Fruit fly (Drosophila melanogaster): ENCODE measurements around the gene Dnali1.

Dnali1 gene

dm6 chr3R:11850917-11851897, 41.9 kb downstream of the Dnali1 start (continued):
- TF ChIP-seq CG9797 (GFP tag; optimal IDR thresholded peaks at IDR 0.05) (peak; percentile 4), CG6854 (GFP tag; optimal IDR thresholded peaks at IDR 0.05) (no peak), dimm (GFP tag; IDR thresholded peaks at IDR 0.05) (no peak), CG34376 (GFP tag; optimal IDR thresholded peaks at IDR 0.05) (no peak), pnt (GFP tag; optimal IDR thresholded peaks at IDR 0.05) (peak; percentile 83), shn (GFP tag; optimal IDR thresholded peaks at IDR 0.05) (peak; percentile 79), lilli (GFP tag; optimal IDR thresholded peaks at IDR 0.05) (peak; percentile 41), lbe (GFP tag; optimal IDR thresholded peaks at IDR 0.05) (no peak), wor (GFP tag; IDR thresholded peaks at IDR 0.05) (peak; percentile 71)

- TF ChIP-seq cato (GFP tag; optimal IDR thresholded peaks at IDR 0.05; ENCODE audit: borderline replicate concordance), result peak; percentile 76
- TF ChIP-seq hkb (optimal IDR thresholded peaks at IDR 0.05), result no peak
- peak; percentile 86 for TF ChIP-seq hkb (GFP tag; IDR thresholded peaks at IDR 0.05)
- TF ChIP-seq CG7963 (GFP tag; IDR thresholded peaks at IDR 0.05; ENCODE audit: partially characterized antibody), result no peak
- TF ChIP-seq CG3281 (GFP tag; optimal IDR thresholded peaks at IDR 0.05), result peak; percentile 26
- peak; percentile 73 for TF ChIP-seq CG9727 (GFP tag; optimal IDR thresholded peaks at IDR 0.05)
- peak; percentile 91 for TF ChIP-seq dati (GFP tag; IDR thresholded peaks at IDR 0.05)
- peak; percentile 12 for TF ChIP-seq bigmax (GFP tag; optimal IDR thresholded peaks at IDR 0.05)
- TF ChIP-seq HLH54F (GFP tag; optimal IDR thresholded peaks at IDR 0.05), result peak; percentile 51
- peak; percentile 95 for TF ChIP-seq p53 (GFP tag; optimal IDR thresholded peaks at IDR 0.05)
- no peak for TF ChIP-seq Hr39 (optimal IDR thresholded peaks at IDR 0.05)
- TF ChIP-seq CG3726 (GFP tag; IDR thresholded peaks at IDR 0.05), result peak; percentile 80; the same call in 2 of the 3 replicates
- TF ChIP-seq CG1832 (GFP tag; optimal IDR thresholded peaks at IDR 0.05), result no peak
- TF ChIP-seq Ssrp (tag; optimal IDR thresholded peaks at IDR 0.05), result peak; percentile 93
- peak; percentile 94 for TF ChIP-seq CG8388 (GFP tag; optimal IDR thresholded peaks at IDR 0.05)
- TF ChIP-seq CG1529 (GFP tag; optimal IDR thresholded peaks at IDR 0.05), result peak; percentile 93
- no peak for TF ChIP-seq CG2129 (GFP tag; IDR thresholded peaks at IDR 0.05; ENCODE audit: partially characterized antibody)
- peak; percentile 95 for TF ChIP-seq CG10979 (tag; optimal IDR thresholded peaks at IDR 0.05)
- peak; percentile 84 for TF ChIP-seq trh (GFP tag; optimal IDR thresholded peaks at IDR 0.05)
- no peak for TF ChIP-seq tna (GFP tag; IDR thresholded peaks at IDR 0.05; ENCODE audit: partially characterized antibody)
- no peak for TF ChIP-seq Dip2 (GFP tag; IDR thresholded peaks at IDR 0.05)
- TF ChIP-seq CG2116 (GFP tag; optimal IDR thresholded peaks at IDR 0.05), result peak; percentile 47
- TF ChIP-seq sisA (GFP tag; IDR thresholded peaks at IDR 0.05), result peak; percentile 96
- TF ChIP-seq CrebB (tag; optimal IDR thresholded peaks at IDR 0.05), result peak; percentile 57
- peak; percentile 48 for TF ChIP-seq Sry-δ (GFP tag; optimal IDR thresholded peaks at IDR 0.05)
- TF ChIP-seq vnd (GFP tag; IDR thresholded peaks at IDR 0.05; ENCODE audit: partially characterized antibody), result no peak
- peak; percentile 87 for TF ChIP-seq CG12219 (GFP tag; optimal IDR thresholded peaks at IDR 0.05)
- peak; percentile 99 for TF ChIP-seq kni (GFP tag; optimal IDR thresholded peaks at IDR 0.05)
- TF ChIP-seq ewg (GFP tag; optimal IDR thresholded peaks at IDR 0.05), result peak; percentile 91
- peak; percentile 83 for TF ChIP-seq H2.0 (GFP tag; IDR thresholded peaks at IDR 0.05)
- peak; percentile 35; the same call in 1 of the 2 replicates for TF ChIP-seq CG8765 (GFP tag; IDR thresholded peaks at IDR 0.05)
- TF ChIP-seq CG14965 (GFP tag; optimal IDR thresholded peaks at IDR 0.05; ENCODE audit: borderline replicate concordance), result peak; percentile 69
- peak; percentile 58 for TF ChIP-seq CG12155 (GFP tag; optimal IDR thresholded peaks at IDR 0.05)
- TF ChIP-seq CG9215 (GFP tag; IDR thresholded peaks at IDR 0.05), result peak; percentile 66
- TF ChIP-seq nerfin-1 (tag; optimal IDR thresholded peaks at IDR 0.05), result peak; percentile 89
- peak; percentile 66 for TF ChIP-seq CG15073 (GFP tag; optimal IDR thresholded peaks at IDR 0.05)
These were observed 43.5 kb downstream of the Dnali1 start for dm6 chr3R:11849378-11850249.

All from whole organism, embryonic.